Fruit fly (Drosophila melanogaster): ENCODE results near the gene Irp-1A.

The Irp-1A gene

DNA sequence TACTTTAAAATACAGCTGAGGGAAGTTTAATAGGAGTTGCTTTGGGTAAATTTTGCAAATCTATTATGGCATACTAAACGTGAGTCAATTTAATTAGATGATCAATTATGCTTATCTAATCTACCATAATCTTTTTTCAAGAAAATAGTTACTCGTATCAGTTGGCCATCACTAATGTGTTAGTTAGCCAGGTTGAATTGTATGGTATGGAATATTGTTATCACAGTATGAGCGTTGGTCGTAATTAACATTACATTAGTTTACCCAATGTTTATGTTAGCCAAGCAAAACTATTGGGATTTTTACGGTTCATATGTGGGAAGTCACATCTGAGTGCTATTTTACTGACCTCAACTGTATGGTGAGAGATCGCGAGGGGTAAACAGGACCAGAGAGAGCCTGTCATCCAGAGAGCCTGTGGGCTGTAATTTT, 50.8 kb downstream of the Irp-1A start (continued):
- TF ChIP-seq CG4820 (GFP tag; optimal IDR thresholded peaks at IDR 0.05) (peak; percentile 74), Hr51 (GFP tag; optimal IDR thresholded peaks at IDR 0.05) (peak in 1 of 2 experiments; percentile 71), nerfin-1 (tag; optimal IDR thresholded peaks at IDR 0.05) (peak; percentile 55), Eip74EF (GFP tag; optimal IDR thresholded peaks at IDR 0.05) (peak in 1 of 2 experiments; percentile 36), exex (tag; optimal IDR thresholded peaks at IDR 0.05) (peak; percentile 94), NK7.1 (GFP tag; optimal IDR thresholded peaks at IDR 0.05) (peak; percentile 51), bbx (GFP tag; IDR thresholded peaks at IDR 0.05; ENCODE audit: partially characterized antibody) (no peak), CG43689 (GFP tag; IDR thresholded peaks at IDR 0.05) (no peak), Hmr (GFP tag; optimal IDR thresholded peaks at IDR 0.05) (peak; percentile 50), eve (GFP tag; optimal IDR thresholded peaks at IDR 0.05) (peak in 1 of 2 experiments; percentile 97), Blimp-1 (GFP tag; optimal IDR thresholded peaks at IDR 0.05) (peak; percentile 59), HLH4C (GFP tag; IDR thresholded peaks at IDR 0.05; ENCODE audit: partially characterized antibody) (no peak), Hand (GFP tag; optimal IDR thresholded peaks at IDR 0.05) (no peak), lab (GFP tag; optimal IDR thresholded peaks at IDR 0.05) (peak; percentile 77), repo (GFP tag; optimal IDR thresholded peaks at IDR 0.05) (peak; percentile 55), sima (GFP tag; optimal IDR thresholded peaks at IDR 0.05) (peak; percentile 15), B-H1 (GFP tag; IDR thresholded peaks at IDR 0.05) (no peak), CG11696 (GFP tag; IDR thresholded peaks at IDR 0.05) (peak; percentile 96), bab2 (GFP tag; optimal IDR thresholded peaks at IDR 0.05) (peak; percentile 73), CG13624 (GFP tag; optimal IDR thresholded peaks at IDR 0.05) (peak; percentile 55), amos (GFP tag; IDR thresholded peaks at IDR 0.05; ENCODE audit: partially characterized antibody) (no peak), knrl (GFP tag; IDR thresholded peaks at IDR 0.05; ENCODE audit: partially characterized antibody) (no peak), vfl (GFP tag; optimal IDR thresholded peaks at IDR 0.05) (no peak), Dp (GFP tag; optimal IDR thresholded peaks at IDR 0.05) (no peak), Lpt (GFP tag; optimal IDR thresholded peaks at IDR 0.05) (no peak), dmrt11E (tag; optimal IDR thresholded peaks at IDR 0.05) (peak; percentile 95), CG8924 (tag; optimal IDR thresholded peaks at IDR 0.05) (peak; percentile 89), CG7271 (tag; optimal IDR thresholded peaks at IDR 0.05) (peak; percentile 77), Myb (GFP tag; optimal IDR thresholded peaks at IDR 0.05) (peak; percentile 58), CG6689 (GFP tag; IDR thresholded peaks at IDR 0.05) (peak; percentile 54), Sin3A (optimal IDR thresholded peaks at IDR 0.05) (no peak), Nf-YC (tag; optimal IDR thresholded peaks at IDR 0.05) (no peak), ken (GFP tag; IDR thresholded peaks at IDR 0.05) (no peak), CG12942 (GFP tag; optimal IDR thresholded peaks at IDR 0.05) (peak; percentile 54), al (GFP tag; IDR thresholded peaks at IDR 0.05) (no peak), bcd (GFP tag; optimal IDR thresholded peaks at IDR 0.05) (peak; percentile 52), crc (GFP tag; optimal IDR thresholded peaks at IDR 0.05) (peak; percentile 48), inv (GFP tag; IDR thresholded peaks at IDR 0.05; ENCODE audit: partially characterized antibody) (no peak), CG2678 (tag; optimal IDR thresholded peaks at IDR 0.05) (peak; percentile 79), CG30431 (GFP tag; optimal IDR thresholded peaks at IDR 0.05) (peak; percentile 76), CG30403 (GFP tag; optimal IDR thresholded peaks at IDR 0.05) (peak; percentile 75), Pdp1 (GFP tag; optimal IDR thresholded peaks at IDR 0.05) (peak; percentile 69 to 79), pfk (GFP tag; optimal IDR thresholded peaks at IDR 0.05) (no peak), Oli (tag; optimal IDR thresholded peaks at IDR 0.05) (peak; percentile 77), CG10209 (GFP tag; optimal IDR thresholded peaks at IDR 0.05) (peak; percentile 80), Hr78 (GFP tag; optimal IDR thresholded peaks at IDR 0.05) (no peak), ac (GFP tag; optimal IDR thresholded peaks at IDR 0.05) (peak; percentile 92), CG9876 (GFP tag; optimal IDR thresholded peaks at IDR 0.05) (peak; percentile 42), Atf3 (GFP tag; optimal IDR thresholded peaks at IDR 0.05) (peak; percentile 74), Fer1 (GFP tag; optimal IDR thresholded peaks at IDR 0.05) (peak; percentile 55)
